Fruit fly (Drosophila melanogaster): ENCODE data around the gene CG43336.

CG43336 gene

DNA sequence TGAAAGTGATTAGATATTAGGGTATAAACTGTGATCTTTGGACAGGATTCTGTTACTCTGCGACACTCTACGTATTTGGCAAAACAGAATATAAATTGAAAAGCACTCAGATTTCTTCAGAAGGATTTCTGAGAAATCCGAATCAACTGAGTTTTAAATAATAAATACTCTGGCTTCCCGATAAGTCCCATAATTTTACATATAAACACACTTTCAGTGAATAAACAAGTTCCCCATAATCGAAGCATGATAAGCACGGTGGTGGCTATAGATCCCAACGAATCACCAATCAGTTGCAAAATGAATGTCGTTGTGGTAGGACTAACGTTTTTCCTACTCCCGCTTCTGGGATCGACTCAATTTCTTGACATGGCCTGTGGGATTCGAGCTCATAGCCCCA, at the start of gene CG43336:
TSS of gene CG43336 (plus strand) at position 301 of the 400 bp plus-strand sequence.
- TF ChIP-seq Myc (optimal IDR thresholded peaks at IDR 0.05) (no peak), Sin3A (optimal IDR thresholded peaks at IDR 0.05) (no peak), psq (optimal IDR thresholded peaks at IDR 0.05) (no peak), h (optimal IDR thresholded peaks at IDR 0.05) (no peak), ttk (optimal IDR thresholded peaks at IDR 0.05) (no peak), insv (optimal IDR thresholded peaks at IDR 0.05) (no peak)

DNA sequence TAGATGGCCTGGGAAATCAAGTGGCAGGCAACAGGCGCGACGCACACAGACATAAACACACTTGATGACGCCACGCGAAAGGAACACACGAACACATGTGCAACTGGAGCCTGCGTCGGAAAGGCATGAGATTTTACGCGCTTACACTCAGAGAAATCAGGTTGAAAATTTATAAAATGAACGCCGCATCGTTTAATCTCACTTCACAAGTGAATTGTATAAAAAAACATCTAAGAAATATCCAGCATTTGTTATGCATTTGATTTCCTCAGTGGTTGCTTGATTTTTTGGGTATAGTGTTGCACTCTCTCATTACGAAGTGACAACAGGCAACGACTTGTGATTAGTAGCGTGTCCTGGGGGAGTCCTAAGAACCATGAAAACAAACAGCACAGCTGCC, 49.5 kb upstream of the CG43336 start:
- no peak for TF ChIP-seq ttk (optimal IDR thresholded peaks at IDR 0.05)
- no peak for TF ChIP-seq h (optimal IDR thresholded peaks at IDR 0.05)
- no peak for TF ChIP-seq Myc (optimal IDR thresholded peaks at IDR 0.05)
- TF ChIP-seq insv (optimal IDR thresholded peaks at IDR 0.05): no peak
- TF ChIP-seq Sin3A (optimal IDR thresholded peaks at IDR 0.05): no peak
- no peak for TF ChIP-seq psq (optimal IDR thresholded peaks at IDR 0.05)

- no peak for TF ChIP-seq Myc (optimal IDR thresholded peaks at IDR 0.05)
- TF ChIP-seq Sin3A (optimal IDR thresholded peaks at IDR 0.05): no peak
- no peak for TF ChIP-seq psq (optimal IDR thresholded peaks at IDR 0.05)
- TF ChIP-seq insv (optimal IDR thresholded peaks at IDR 0.05): no peak
Observed at dm6 chr3R:15588567-15589321, 48.2 kb upstream of the CG43336 start.

DNA sequence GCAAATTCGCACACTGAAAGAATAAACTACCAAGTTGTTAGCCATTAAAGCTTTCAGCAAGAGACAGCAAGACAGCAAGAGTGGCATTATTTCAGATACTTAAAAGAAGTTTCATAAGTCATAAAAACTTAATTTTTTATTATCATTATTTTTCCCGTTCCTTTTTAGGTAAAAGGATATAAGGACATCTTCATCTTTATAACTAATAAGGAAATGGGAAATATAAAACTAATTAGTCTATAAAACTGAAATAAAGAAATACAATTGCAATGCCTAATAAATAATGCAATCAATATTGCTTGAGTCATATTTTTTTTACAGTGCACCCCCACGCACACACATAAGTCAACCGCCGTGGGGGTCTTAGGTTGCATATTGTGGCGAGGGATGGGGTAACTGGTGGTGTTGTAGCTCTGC, 40.9 kb upstream of the CG43336 start:
- TF ChIP-seq Myc (optimal IDR thresholded peaks at IDR 0.05): no peak

dm6 chr3R:15600138-15600537, 36.8 kb upstream of the CG43336 start:
- no peak for TF ChIP-seq insv (optimal IDR thresholded peaks at IDR 0.05)
- no peak for TF ChIP-seq psq (optimal IDR thresholded peaks at IDR 0.05)
- no peak for TF ChIP-seq h (optimal IDR thresholded peaks at IDR 0.05)
- TF ChIP-seq Sin3A (optimal IDR thresholded peaks at IDR 0.05): no peak
- TF ChIP-seq ttk (optimal IDR thresholded peaks at IDR 0.05): no peak
- TF ChIP-seq Myc (optimal IDR thresholded peaks at IDR 0.05): no peak

- TF ChIP-seq insv (optimal IDR thresholded peaks at IDR 0.05): no peak
- no peak for TF ChIP-seq Myc (optimal IDR thresholded peaks at IDR 0.05)
- no peak for TF ChIP-seq psq (optimal IDR thresholded peaks at IDR 0.05)
- no peak for TF ChIP-seq ttk (optimal IDR thresholded peaks at IDR 0.05)
- no peak for TF ChIP-seq Sin3A (optimal IDR thresholded peaks at IDR 0.05)
- no peak for TF ChIP-seq h (optimal IDR thresholded peaks at IDR 0.05)
Observed at dm6 chr3R:15609230-15609629, 27.7 kb upstream of the CG43336 start.

- TF ChIP-seq Sin3A (optimal IDR thresholded peaks at IDR 0.05) (no peak), h (optimal IDR thresholded peaks at IDR 0.05) (no peak), Myc (optimal IDR thresholded peaks at IDR 0.05) (no peak), psq (optimal IDR thresholded peaks at IDR 0.05) (no peak), ttk (optimal IDR thresholded peaks at IDR 0.05) (no peak), insv (optimal IDR thresholded peaks at IDR 0.05) (no peak)
Observed at dm6 chr3R:15611692-15612091, 25.3 kb upstream of the CG43336 start.

dm6 chr3R:15613875-15614274, 23.1 kb upstream of the CG43336 start:
- TF ChIP-seq h (optimal IDR thresholded peaks at IDR 0.05) (no peak), ttk (optimal IDR thresholded peaks at IDR 0.05) (no peak), insv (optimal IDR thresholded peaks at IDR 0.05) (no peak), Sin3A (optimal IDR thresholded peaks at IDR 0.05) (no peak), psq (optimal IDR thresholded peaks at IDR 0.05) (no peak), Myc (optimal IDR thresholded peaks at IDR 0.05) (no peak)

DNA sequence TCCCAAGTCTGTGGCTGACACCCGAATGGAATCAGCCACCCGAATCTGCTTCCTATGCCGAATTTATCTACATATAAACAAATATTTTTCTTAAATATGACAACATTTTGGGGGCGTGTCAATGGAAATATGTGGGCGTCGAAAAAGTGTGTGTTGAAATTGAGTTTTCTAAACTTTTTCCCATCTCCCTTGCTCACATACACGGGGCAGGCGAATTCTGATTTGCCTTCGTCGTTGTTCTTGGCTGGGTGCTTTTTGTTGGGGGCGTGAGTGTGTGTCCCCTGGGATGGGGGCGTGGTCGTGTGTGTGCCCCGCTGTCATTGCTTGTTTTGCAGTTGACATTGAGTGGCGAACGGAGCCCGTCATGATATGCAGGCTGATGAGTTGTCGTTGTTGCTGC, 19.3 kb upstream of the CG43336 start:
- TF ChIP-seq h (optimal IDR thresholded peaks at IDR 0.05) (no peak), ttk (optimal IDR thresholded peaks at IDR 0.05) (no peak), Sin3A (optimal IDR thresholded peaks at IDR 0.05) (no peak), psq (optimal IDR thresholded peaks at IDR 0.05) (no peak), insv (optimal IDR thresholded peaks at IDR 0.05) (no peak)

dm6 chr3R:15626863-15627262, 10.1 kb upstream of the CG43336 start:
- TF ChIP-seq h (optimal IDR thresholded peaks at IDR 0.05): no peak
- no peak for TF ChIP-seq insv (optimal IDR thresholded peaks at IDR 0.05)
- no peak for TF ChIP-seq ttk (optimal IDR thresholded peaks at IDR 0.05)
- no peak for TF ChIP-seq psq (optimal IDR thresholded peaks at IDR 0.05)
- no peak for TF ChIP-seq Sin3A (optimal IDR thresholded peaks at IDR 0.05)
- TF ChIP-seq Myc (optimal IDR thresholded peaks at IDR 0.05): no peak

DNA sequence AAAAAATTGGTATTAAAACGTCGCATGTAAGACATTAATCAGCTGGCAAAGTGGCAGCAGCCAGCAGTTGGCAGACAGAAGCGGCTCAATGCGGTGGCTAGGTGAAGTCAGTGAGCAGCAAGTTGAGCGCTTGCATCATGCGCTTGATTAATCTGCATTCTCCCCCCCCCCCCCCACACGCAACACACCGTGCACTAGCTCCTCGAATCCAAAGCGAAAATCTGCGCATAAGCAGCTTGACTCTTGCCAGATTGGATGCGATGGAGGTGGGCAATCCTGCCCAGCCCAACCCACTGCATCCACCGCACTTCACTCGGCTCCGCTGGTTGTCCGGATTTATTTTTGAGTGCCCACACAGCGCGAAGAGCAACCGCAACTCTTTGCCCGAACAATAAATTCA, 9.7 kb upstream of the CG43336 start:
- TF ChIP-seq insv (optimal IDR thresholded peaks at IDR 0.05) (no peak), Sin3A (optimal IDR thresholded peaks at IDR 0.05) (no peak), psq (optimal IDR thresholded peaks at IDR 0.05) (no peak), Myc (optimal IDR thresholded peaks at IDR 0.05) (no peak), ttk (optimal IDR thresholded peaks at IDR 0.05) (no peak), h (optimal IDR thresholded peaks at IDR 0.05) (no peak)

DNA sequence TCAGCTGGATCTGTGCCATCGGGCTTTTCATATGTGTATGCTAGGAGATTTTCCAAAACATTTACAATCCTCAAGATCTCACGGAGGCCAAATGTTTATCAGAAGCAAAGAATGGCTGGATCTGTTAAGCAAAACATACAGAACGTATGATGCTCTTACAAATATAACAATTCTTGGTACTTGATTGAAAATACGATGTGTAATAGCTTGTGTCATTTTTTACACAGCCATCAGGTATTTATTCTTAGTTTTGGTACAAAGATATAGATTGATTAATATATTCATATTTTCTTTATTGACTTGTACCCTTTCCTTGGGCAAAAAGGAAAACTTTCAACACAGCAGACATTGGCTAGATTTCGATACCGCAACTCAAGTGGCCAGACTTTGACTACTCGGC, 9.0 kb upstream of the CG43336 start:
- TF ChIP-seq Sin3A (optimal IDR thresholded peaks at IDR 0.05) (no peak), h (optimal IDR thresholded peaks at IDR 0.05) (no peak), Myc (optimal IDR thresholded peaks at IDR 0.05) (no peak), ttk (optimal IDR thresholded peaks at IDR 0.05) (no peak), psq (optimal IDR thresholded peaks at IDR 0.05) (no peak), insv (optimal IDR thresholded peaks at IDR 0.05) (no peak)

DNA sequence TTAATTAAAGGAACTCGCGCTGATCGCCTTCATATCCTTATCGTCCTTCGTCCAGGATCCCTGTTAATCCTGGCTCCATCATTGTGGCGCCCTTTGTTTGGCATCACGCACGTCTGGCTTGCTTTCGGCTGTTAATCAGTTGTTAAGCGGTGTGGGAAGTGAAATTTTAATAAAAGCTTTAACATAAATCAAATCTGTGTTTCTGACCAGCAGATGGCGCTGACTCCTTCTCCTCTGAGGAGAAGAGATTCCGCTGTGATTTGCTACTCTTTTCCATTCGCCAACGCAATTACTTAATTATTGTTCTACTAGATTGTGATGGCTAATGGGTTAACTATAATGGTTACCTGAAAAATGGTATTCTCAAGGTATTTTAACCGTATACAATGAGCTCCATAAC, 6.9 kb upstream of the CG43336 start:
- TF ChIP-seq h (optimal IDR thresholded peaks at IDR 0.05) (no peak), ttk (optimal IDR thresholded peaks at IDR 0.05) (no peak), Myc (optimal IDR thresholded peaks at IDR 0.05) (no peak), psq (optimal IDR thresholded peaks at IDR 0.05) (no peak), Sin3A (optimal IDR thresholded peaks at IDR 0.05) (no peak), insv (optimal IDR thresholded peaks at IDR 0.05) (no peak)

Measured in Kc167 (cell line).